Worm (Caenorhabditis elegans) whole organism, L1 larva: Measurements from ENCODE around the gene Y37E11B.6.

ENCODE experiments used
- ama-1 ChIP-seq: fragments of 150-350 bp; optimal IDR thresholded peaks from 2 replicates; lab custom pipeline; 2014
- ces-1 ChIP-seq: fragments of 150-350 bp; optimal IDR thresholded peaks from 2 replicates; lab custom pipeline; 2014; ENCODE audit warnings: missing biosample characterization, missing genetic modification reagents, missing genetic modification characterization
- efl-1 ChIP-seq, 4 experiments: fragments of 150-350 bp; optimal IDR thresholded peaks in 3 of 4; peaks in 1 of 4; 1 replicate in 1 of 4; 2 replicates in 3 of 4; lab custom pipeline; 2014; ENCODE audit warnings: missing biosample characterization in 2 of 4, missing genetic modification characterization in 2 of 4, missing genetic modification reagents in 2 of 4
- elt-3 ChIP-seq, 6 experiments: fragments of 150-350 bp in 1 of 6; sonication (generic microtip); optimal IDR thresholded peaks; 2 replicates each; lab custom pipeline; 2017 to 2018; ENCODE audit warnings: missing biosample characterization in 6 of 6, missing genetic modification characterization in 6 of 6, inconsistent platforms in 1 of 6
- fos-1 ChIP-seq: fragments of 150-350 bp; optimal IDR thresholded peaks from 2 replicates; lab custom pipeline; 2014; ENCODE audit warnings: missing biosample characterization, missing genetic modification characterization
- mef-2 ChIP-seq: fragments of 150-350 bp; optimal IDR thresholded peaks from 2 replicates; lab custom pipeline; 2014; ENCODE audit warnings: missing biosample characterization, missing genetic modification characterization
- mep-1 ChIP-seq: fragments of 150-350 bp; optimal IDR thresholded peaks from 2 replicates; lab custom pipeline; 2014; ENCODE audit warnings: missing biosample characterization, missing genetic modification characterization
- snpc-4 ChIP-seq: fragments of 150-350 bp; optimal IDR thresholded peaks from 2 replicates; lab custom pipeline; 2014; ENCODE audit warnings: missing biosample characterization, missing genetic modification characterization
- sptf-1 ChIP-seq: fragments of 150-350 bp; optimal IDR thresholded peaks from 2 replicates; lab custom pipeline; 2014; ENCODE audit warnings: missing biosample characterization, missing genetic modification characterization
- sup-37 ChIP-seq: fragments of 200-800 bp; sonication (Bioruptor generic); optimal IDR thresholded peaks from 2 replicates; lab custom pipeline; 2018; ENCODE audit warnings: mild to moderate bottlenecking, missing genetic modification characterization, missing compliant biosample characterization
- ztf-11 ChIP-seq, 2 experiments: sonication (generic microtip); optimal IDR thresholded peaks; 2 replicates each; lab custom pipeline; 2016 to 2017; ENCODE audit warnings: missing genetic modification characterization in 2 of 2, missing biosample characterization in 1 of 2, missing compliant biosample characterization in 1 of 2

DNA sequence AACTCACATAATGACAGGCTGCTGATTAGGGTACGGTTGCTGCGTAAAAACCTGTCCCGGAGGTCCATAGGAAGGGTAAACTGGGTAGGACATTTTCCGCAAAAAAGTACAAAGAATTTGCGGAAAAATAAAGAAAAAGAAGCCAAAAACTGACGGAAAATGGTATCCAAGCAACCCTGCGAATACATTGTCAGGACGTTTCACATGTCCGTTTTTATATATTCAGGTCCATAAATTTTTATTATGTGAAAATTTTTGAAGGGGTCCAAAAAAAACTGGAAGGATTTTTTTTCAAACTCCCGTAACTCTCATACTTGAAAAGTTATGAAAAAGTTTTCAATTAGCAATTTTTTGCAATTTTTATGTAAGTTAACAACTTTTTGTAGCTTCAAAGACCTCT, 43.1 kb upstream of the Y37E11B.6 start, which contains the start of gene CC8.3:
- TF ChIP-seq ama-1 (lab: Kevin White, UChicago) (no peak), efl-1 (optimal IDR thresholded peaks at IDR 0.05; lab: Kevin White, UChicago) (no peak), efl-1 (GFP tag; optimal IDR thresholded peaks at IDR 0.05 in 1 of 2; lab: Kevin White, UChicago) (no peak), elt-3 (tag; optimal IDR thresholded peaks at IDR 0.05; lab: Kevin White, UChicago) (no peak), ces-1 (GFP tag; lab: Kevin White, UChicago) (no peak), mep-1 (tag; lab: Kevin White, UChicago) (no peak), sup-37 (GFP tag; lab: Kevin White, UChicago) (no peak), ztf-11 (tag; optimal IDR thresholded peaks at IDR 0.05; lab: Kevin White, UChicago) (no peak), snpc-4 (tag; lab: Kevin White, UChicago) (no peak), mef-2 (tag; lab: Kevin White, UChicago) (no peak), sptf-1 (tag; lab: Kevin White, UChicago) (no peak), fos-1 (no peak)
